Worm (Caenorhabditis elegans): ENCODE results near the gene C16H3.3.

DNA sequence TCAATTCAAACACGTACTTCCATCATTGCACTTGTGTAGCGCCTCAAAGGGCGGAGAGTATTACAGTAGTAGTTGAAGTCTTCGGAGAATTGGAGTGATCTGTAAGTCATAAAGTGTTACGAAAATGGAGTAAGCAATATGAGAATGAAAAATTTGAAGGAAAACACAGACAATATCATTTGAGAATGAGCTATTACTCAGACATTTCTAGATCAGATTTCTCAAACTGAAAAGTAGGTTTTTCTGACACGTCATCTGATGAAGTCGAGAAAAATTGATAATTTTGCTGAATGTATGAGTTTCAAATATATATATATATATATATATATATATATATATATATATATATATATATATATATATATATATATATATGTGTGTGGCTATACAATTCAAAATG lies 30.1 kb downstream of the C16H3.3 start, which contains the start of gene frpr-7:
- TF ChIP-seq hnd-1 (tag; optimal IDR thresholded peaks at IDR 0.05) (no peak), flt-1 (GFP tag; IDR thresholded peaks at IDR 0.05) (no peak), tbx-37 (GFP tag; conservative IDR thresholded peaks at IDR 0.05) (no peak), hmbx-1 (tag; optimal IDR thresholded peaks at IDR 0.05) (no peak), pes-1 (GFP tag; IDR thresholded peaks at IDR 0.05) (no peak), ama-1 (optimal IDR thresholded peaks at IDR 0.05) (no peak), tra-4 (tag; optimal IDR thresholded peaks at IDR 0.05) (no peak), B0310.2 (tag; optimal IDR thresholded peaks at IDR 0.05) (no peak), ceh-36 (tag; optimal IDR thresholded peaks at IDR 0.05) (no peak), scrt-1 (GFP tag; IDR thresholded peaks at IDR 0.05) (no peak), ceh-13 (GFP tag; optimal IDR thresholded peaks at IDR 0.05) (no peak)

All from whole organism, early embryonic.